Fruit fly (Drosophila melanogaster): ENCODE data around the gene CG13771.

CG13771 gene

DNA sequence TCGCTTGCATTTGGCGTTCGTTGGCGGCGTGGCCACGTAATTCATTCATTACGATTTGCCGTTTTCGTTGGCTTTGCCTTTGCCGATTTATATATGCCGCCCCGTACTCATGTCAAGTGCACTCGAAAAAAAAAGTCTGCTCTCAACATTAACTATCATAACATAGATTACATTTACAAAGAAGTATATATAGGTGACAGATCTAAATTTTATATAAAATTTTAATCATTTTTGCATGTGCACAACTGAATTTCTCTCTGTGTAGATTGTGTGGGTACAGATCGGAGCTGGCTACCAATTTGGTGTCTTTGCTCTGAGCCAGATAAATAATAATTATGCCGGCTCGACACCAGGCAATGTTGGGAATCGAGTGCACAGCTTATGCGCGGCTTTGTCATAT is 35.0 kb upstream of the CG13771 start (continued):
- TF ChIP-seq oc (tag; optimal IDR thresholded peaks at IDR 0.05) (peak; percentile 24), sob (GFP tag; IDR thresholded peaks at IDR 0.05) (peak; percentile 60; the same call in 1 of the 2 replicates), dan (GFP tag; IDR thresholded peaks at IDR 0.05) (0 out of 2 replicates have a peak, but pooled peaks have one; percentile 23), jigr1 (GFP tag; IDR thresholded peaks at IDR 0.05) (peak; percentile 32; the same call in 1 of the 3 replicates), Adf1 (GFP tag; IDR thresholded peaks at IDR 0.05) (no peak), Mad (GFP tag; optimal IDR thresholded peaks at IDR 0.05) (no peak), Ssrp (tag; optimal IDR thresholded peaks at IDR 0.05) (peak; percentile 42), CG7556 (GFP tag; optimal IDR thresholded peaks at IDR 0.05) (peak; percentile 21), dmrt99B (tag; optimal IDR thresholded peaks at IDR 0.05) (peak; percentile 48), CG12219 (GFP tag; optimal IDR thresholded peaks at IDR 0.05) (peak; percentile 34), CG6683 (GFP tag; optimal IDR thresholded peaks at IDR 0.05) (no peak), CG12769 (tag; optimal IDR thresholded peaks at IDR 0.05) (peak; percentile 58), caup (GFP tag; optimal IDR thresholded peaks at IDR 0.05; ENCODE audit: severe bottlenecking) (peak; percentile 1), CG14441 (GFP tag; IDR thresholded peaks at IDR 0.05) (peak; percentile 73), CG16863 (GFP tag; optimal IDR thresholded peaks at IDR 0.05) (peak; percentile 8), D19A (tag; optimal IDR thresholded peaks at IDR 0.05) (peak; percentile 11), CG9437 (GFP tag; optimal IDR thresholded peaks at IDR 0.05) (no peak), mam (GFP tag; optimal IDR thresholded peaks at IDR 0.05) (peak; percentile 9), H2.0 (GFP tag; IDR thresholded peaks at IDR 0.05) (peak; percentile 40), CG9727 (GFP tag; optimal IDR thresholded peaks at IDR 0.05) (peak; percentile 62), sens-2 (GFP tag; IDR thresholded peaks at IDR 0.05) (peak; percentile 42; the same call in 1 of the 2 replicates), CG2678 (tag; optimal IDR thresholded peaks at IDR 0.05) (peak; percentile 49), sd (tag; optimal IDR thresholded peaks at IDR 0.05) (no peak), Gug (GFP tag; IDR thresholded peaks at IDR 0.05) (no peak), stc (GFP tag; IDR thresholded peaks at IDR 0.05) (peak; percentile 71), unpg (GFP tag; optimal IDR thresholded peaks at IDR 0.05) (peak; percentile 65), slbo (GFP tag; IDR thresholded peaks at IDR 0.05) (peak; percentile 71), Trl (optimal IDR thresholded peaks at IDR 0.05) (no peak), Trl (GFP tag; optimal IDR thresholded peaks at IDR 0.05) (no peak), dimm (GFP tag; IDR thresholded peaks at IDR 0.05) (no peak), CG11504 (tag; optimal IDR thresholded peaks at IDR 0.05) (peak; percentile 65), CG2712 (tag; optimal IDR thresholded peaks at IDR 0.05) (peak; percentile 61), CG9932 (GFP tag; IDR thresholded peaks at IDR 0.05) (peak; percentile 37; the same call in 1 of the 2 replicates), zfh1 (GFP tag; IDR thresholded peaks at IDR 0.05) (peak; percentile 74; the same call in 2 of the 3 replicates), Atf-2 (GFP tag; optimal IDR thresholded peaks at IDR 0.05) (no peak), Aef1 (GFP tag; IDR thresholded peaks at IDR 0.05) (peak; percentile 54; the same call in 2 of the 3 replicates), org-1 (GFP tag; optimal IDR thresholded peaks at IDR 0.05) (no peak), CG32767 (GFP tag; IDR thresholded peaks at IDR 0.05) (peak; percentile 58), B-H1 (GFP tag; IDR thresholded peaks at IDR 0.05) (peak; percentile 46; the same call in 1 of the 3 replicates), dpn (GFP tag; optimal IDR thresholded peaks at IDR 0.05) (peak in 1 of 2 experiments; percentile 59), lov (optimal IDR thresholded peaks at IDR 0.05) (no peak), lov (GFP tag; IDR thresholded peaks at IDR 0.05) (peak; percentile 68; the same call in 1 of the 3 replicates), Hey (tag; optimal IDR thresholded peaks at IDR 0.05) (no peak), pum (GFP tag; optimal IDR thresholded peaks at IDR 0.05) (peak; percentile 38), CG14965 (GFP tag; optimal IDR thresholded peaks at IDR 0.05; ENCODE audit: borderline replicate concordance) (no peak), CG15696 (tag; optimal IDR thresholded peaks at IDR 0.05) (peak; percentile 5), crp (GFP tag; optimal IDR thresholded peaks at IDR 0.05) (no peak), CG17359 (tag; optimal IDR thresholded peaks at IDR 0.05) (peak; percentile 31), Lhr (GFP tag; optimal IDR thresholded peaks at IDR 0.05) (no peak), PHDP (tag; optimal IDR thresholded peaks at IDR 0.05) (peak; percentile 29), YL-1 (GFP tag; optimal IDR thresholded peaks at IDR 0.05) (no peak)
